Worm (Caenorhabditis elegans) whole organism, midembryonic: Measurements from ENCODE around the gene T06C12.11.

ENCODE experiments used
- T22C8.4 ChIP-seq: fragments of 200-800 bp; sonication (Bioruptor generic); IDR thresholded peaks from 2 replicates; pipeline ENCODE4 v1.3.6; 2022; ENCODE audit warnings: missing genetic modification characterization, missing compliant biosample characterization
- cog-1 ChIP-seq: sonication (generic microtip); optimal IDR thresholded peaks from 2 replicates; lab custom pipeline; 2016; ENCODE audit warnings: missing genetic modification characterization, missing compliant biosample characterization
- flt-1 ChIP-seq: fragments of 200-800 bp; sonication (Bioruptor generic); IDR thresholded peaks from 2 replicates; pipeline ENCODE4 v1.3.6; 2022; ENCODE audit warnings: missing genetic modification characterization, missing compliant biosample characterization
- klf-2 ChIP-seq: fragments of 200-800 bp; sonication (Bioruptor generic); conservative IDR thresholded peaks from 2 replicates; pipeline ENCODE4 v1.3.6; 2022; ENCODE audit warnings: missing genetic modification reagents, missing genetic modification characterization, missing compliant biosample characterization
- med-1 ChIP-seq: sonication (generic microtip); optimal IDR thresholded peaks from 2 replicates; lab custom pipeline; 2017; ENCODE audit warnings: missing genetic modification characterization, mild to moderate bottlenecking, missing compliant biosample characterization, antibody characterized with exemption, missing genetic modification reagents; ENCODE audit not compliant: insufficient read depth
- ref-1 ChIP-seq: fragments of 200-800 bp; sonication (Bioruptor generic); conservative IDR thresholded peaks from 2 replicates; pipeline ENCODE4 v1.3.6; 2022; ENCODE audit warnings: missing genetic modification reagents, missing genetic modification characterization, missing compliant biosample characterization
- tab-1 ChIP-seq: fragments of 200-800 bp; sonication (Bioruptor generic); IDR thresholded peaks from 2 replicates; pipeline ENCODE4 v1.3.6; 2022; ENCODE audit warnings: missing genetic modification characterization, missing compliant biosample characterization
- ztf-23 ChIP-seq: fragments of 200-800 bp; sonication (Bioruptor generic); IDR thresholded peaks from 2 replicates; pipeline ENCODE4 v1.3.6; 2022; ENCODE audit warnings: missing genetic modification reagents, missing genetic modification characterization, missing compliant biosample characterization

DNA sequence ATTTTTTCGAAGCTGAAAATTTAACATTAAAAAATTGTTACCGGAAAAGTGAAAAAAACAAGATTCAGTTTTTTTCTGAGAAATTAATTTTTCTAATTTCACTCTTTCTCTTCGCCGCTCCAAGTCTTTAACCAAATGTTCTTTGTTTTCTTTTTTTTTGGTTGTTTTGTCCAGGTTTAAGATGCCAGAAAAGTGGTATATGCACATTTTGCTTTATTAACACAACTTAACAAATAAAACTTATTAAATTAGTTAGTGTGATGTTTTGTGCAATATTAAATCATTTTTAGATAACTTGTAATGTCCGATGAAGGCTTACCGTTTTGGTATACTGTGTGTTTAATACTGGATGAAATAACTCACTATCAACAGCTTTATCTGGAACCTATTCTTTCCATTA is 50.3 kb downstream of the T06C12.11 start, which contains the start of gene srw-53:
- TF ChIP-seq klf-2: no peak
- no peak for TF ChIP-seq med-1 (GFP tag; lab: Kevin White, UChicago)
- TF ChIP-seq T22C8.4 (GFP tag; lab: Robert Waterston, UW): no peak
- TF ChIP-seq ref-1 (GFP tag; lab: Robert Waterston, UW): no peak
- no peak for TF ChIP-seq cog-1 (tag; lab: Kevin White, UChicago)
- TF ChIP-seq ztf-23 (GFP tag; lab: Robert Waterston, UW): no peak
- TF ChIP-seq flt-1 (GFP tag; lab: Robert Waterston, UW): no peak
- no peak for TF ChIP-seq tab-1 (GFP tag; lab: Robert Waterston, UW)
